Worm (Caenorhabditis elegans): ENCODE data around the gene polq-1.
A peak's percentile ranks its signal among the peaks of the same experiment; 100 is the strongest.

DNA sequence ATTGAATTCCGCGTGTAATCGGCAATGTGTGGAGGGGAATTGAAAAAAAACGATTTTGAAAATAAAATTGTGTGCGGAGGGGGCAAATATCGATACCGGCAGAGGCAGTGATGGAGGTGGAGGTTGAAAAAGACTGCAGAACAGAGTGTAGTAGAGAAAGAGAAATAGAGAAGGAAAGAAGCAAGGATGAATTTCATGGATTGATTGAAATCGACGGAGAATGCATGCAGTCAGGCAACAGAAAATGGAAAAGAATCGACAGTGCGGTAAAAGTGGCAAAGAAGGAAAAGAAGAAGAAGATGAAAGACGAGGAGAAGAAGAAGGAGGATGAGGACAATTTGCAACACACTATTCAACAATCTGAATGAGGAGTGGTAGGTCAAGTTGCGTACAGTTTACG is 33.9 kb upstream of the polq-1 start, which contains the start of gene W04D12.1:
- TF ChIP-seq fkh-6 (tag; optimal IDR thresholded peaks at IDR 0.05) (no peak), pha-4 (tag; optimal IDR thresholded peaks at IDR 0.05) (no peak), nfya-1 (tag; optimal IDR thresholded peaks at IDR 0.05) (peak; percentile 4), hlh-8 (tag; optimal IDR thresholded peaks at IDR 0.05) (no peak), odd-2 (tag; optimal IDR thresholded peaks at IDR 0.05) (no peak), sdc-2 (tag; optimal IDR thresholded peaks at IDR 0.05) (peak; percentile 7), F13H6.1 (tag; optimal IDR thresholded peaks at IDR 0.05) (no peak), elt-2 (tag; optimal IDR thresholded peaks at IDR 0.05) (no peak), pax-1 (tag; optimal IDR thresholded peaks at IDR 0.05) (no peak), pros-1 (tag; optimal IDR thresholded peaks at IDR 0.05) (no peak), fkh-10 (GFP tag; optimal IDR thresholded peaks at IDR 0.05) (no peak), Y22D7AL.16 (tag; optimal IDR thresholded peaks at IDR 0.05) (no peak)

All from whole organism, late embryonic.